Fruit fly (Drosophila melanogaster) whole organism: ENCODE data around the gene Acox3.

Experiments
- Dll ChIP-seq: fragments of >200 bp; optimal IDR thresholded peaks from 2 replicates; lab custom pipeline; 2017
- pan ChIP-seq: fragments of >200 bp; optimal IDR thresholded peaks from 2 replicates; lab custom pipeline; 2017
- psq ChIP-seq: fragments of >200 bp; optimal IDR thresholded peaks from 2 replicates; lab custom pipeline; 2017

dm6 chr2L:6479226-6479906, 31.2 kb upstream of the Acox3 start:
- TF ChIP-seq Dll (lab: Kevin White, UChicago) (no peak), psq (lab: Kevin White, UChicago) (no peak), pan (lab: Kevin White, UChicago) (no peak)
